Worm (Caenorhabditis elegans): ENCODE results near the gene C27F2.10.

DNA sequence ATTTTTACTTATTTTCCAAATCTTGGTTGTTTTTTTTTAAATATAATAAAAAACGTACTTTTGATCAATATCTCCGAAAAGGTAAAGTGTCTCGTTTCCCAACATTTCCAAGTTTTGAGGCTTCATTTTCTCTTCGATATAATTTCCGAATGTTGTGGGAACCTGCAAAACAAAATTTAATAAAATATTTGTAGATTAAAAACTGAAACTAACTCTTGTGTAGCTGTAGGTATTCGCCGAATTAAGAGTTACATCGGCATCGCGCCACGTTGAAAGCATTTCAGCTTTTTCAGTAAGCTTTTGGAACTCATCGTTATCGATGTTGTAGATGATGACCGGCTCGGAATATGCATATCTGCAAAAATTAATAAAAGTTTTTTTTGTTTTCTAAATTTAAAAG, 24.3 kb downstream of the C27F2.10 start, which contains the start of gene vps-22:
- TF ChIP-seq nfya-1 (tag; optimal IDR thresholded peaks at IDR 0.05; ENCODE audit: borderline replicate concordance, insufficient read depth) (no peak), Y79H2A.3 (GFP tag; conservative IDR thresholded peaks at IDR 0.05) (no peak), ceh-91 (GFP tag; IDR thresholded peaks at IDR 0.05) (no peak)
